Worm (Caenorhabditis elegans): ENCODE results near the gene C29E4.15.

- no peak for TF ChIP-seq dpl-1 (GFP tag; optimal IDR thresholded peaks at IDR 0.05)
- no peak for TF ChIP-seq nfya-1 (tag; optimal IDR thresholded peaks at IDR 0.05; ENCODE audit: borderline replicate concordance, insufficient read depth)
- no peak for TF ChIP-seq nhr-27 (tag; optimal IDR thresholded peaks at IDR 0.05)
- no peak for TF ChIP-seq unc-130 (GFP tag; optimal IDR thresholded peaks at IDR 0.05)
- TF ChIP-seq mel-28 (tag; optimal IDR thresholded peaks at IDR 0.05; ENCODE audit: borderline replicate concordance), result no peak
- no peak for TF ChIP-seq fkh-3 (tag; optimal IDR thresholded peaks at IDR 0.05)
- no peak for TF ChIP-seq nhr-80 (tag; optimal IDR thresholded peaks at IDR 0.05)
- no peak for TF ChIP-seq ama-1 (optimal IDR thresholded peaks at IDR 0.05)
- TF ChIP-seq ama-1 (GFP tag; optimal IDR thresholded peaks at IDR 0.05), result no peak
- no peak for TF ChIP-seq F57A8.1 (GFP tag; optimal IDR thresholded peaks at IDR 0.05)
- no peak for TF ChIP-seq lsy-27 (tag; optimal IDR thresholded peaks at IDR 0.05; ENCODE audit: borderline replicate concordance, insufficient read depth)
- no peak for TF ChIP-seq lin-35 (GFP tag; optimal IDR thresholded peaks at IDR 0.05)
- no peak for TF ChIP-seq gei-17 (GFP tag; optimal IDR thresholded peaks at IDR 0.05)
- TF ChIP-seq ztf-28 (GFP tag; IDR thresholded peaks at IDR 0.05), result no peak
These were observed 27.6 kb upstream of the C29E4.15 start, which contains the start of gene tag-250 for ce11 chrIII:7924821-7925220.
